Worm (Caenorhabditis elegans): ENCODE measurements around the gene B0361.3.

DNA sequence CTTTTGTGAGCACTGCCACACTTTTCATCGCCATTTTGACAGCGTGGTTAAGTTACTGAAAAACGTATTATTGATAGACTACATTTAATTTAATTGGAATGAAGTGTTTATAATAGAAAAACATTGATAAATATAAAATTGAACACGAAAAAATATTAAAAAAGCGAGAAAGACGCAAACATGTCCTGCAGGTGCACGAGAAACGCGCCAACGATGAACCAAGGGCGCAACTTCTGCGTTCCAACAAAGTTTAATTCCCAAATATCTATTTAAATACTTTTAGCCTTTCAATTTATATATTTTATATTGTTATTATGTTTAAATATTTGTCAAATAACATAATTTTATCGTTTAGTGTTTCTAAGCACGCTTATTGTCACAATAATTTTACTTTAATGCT is 47.1 kb upstream of the B0361.3 start, which contains the start of gene ndus-8:
- TF ChIP-seq aly-1 (tag; optimal IDR thresholded peaks at IDR 0.05): no peak
- no peak for TF ChIP-seq F13C5.2 (tag; optimal IDR thresholded peaks at IDR 0.05)
- no peak for TF ChIP-seq tbx-11 (GFP tag; IDR thresholded peaks at IDR 0.05)
- no peak for TF ChIP-seq sea-1 (GFP tag; conservative IDR thresholded peaks at IDR 0.05)
- TF ChIP-seq scrt-1 (GFP tag; IDR thresholded peaks at IDR 0.05): no peak
- TF ChIP-seq pes-1 (GFP tag; IDR thresholded peaks at IDR 0.05): no peak
- TF ChIP-seq ceh-13 (GFP tag; optimal IDR thresholded peaks at IDR 0.05): no peak
- TF ChIP-seq ama-1 (optimal IDR thresholded peaks at IDR 0.05): no peak
- no peak for TF ChIP-seq hmg-4 (GFP tag; optimal IDR thresholded peaks at IDR 0.05)
- TF ChIP-seq hnd-1 (tag; optimal IDR thresholded peaks at IDR 0.05): no peak
- TF ChIP-seq flt-1 (GFP tag; IDR thresholded peaks at IDR 0.05): no peak
- no peak for TF ChIP-seq ceh-36 (tag; optimal IDR thresholded peaks at IDR 0.05)
- TF ChIP-seq tbx-37 (GFP tag; conservative IDR thresholded peaks at IDR 0.05): no peak
- TF ChIP-seq hmbx-1 (tag; optimal IDR thresholded peaks at IDR 0.05): no peak

All from whole organism, early embryonic.